Worm (Caenorhabditis elegans) whole organism, early embryonic: ENCODE measurements around the gene hrpa-2.

Source experiments
- B0310.2 ChIP-seq: sonication (generic microtip); optimal IDR thresholded peaks from 2 replicates; lab custom pipeline; 2016; ENCODE audit warnings: mild to moderate bottlenecking, missing genetic modification characterization, missing compliant biosample characterization
- F13C5.2 ChIP-seq: sonication (generic microtip); optimal IDR thresholded peaks from 2 replicates; lab custom pipeline; 2017; ENCODE audit warnings: mild to moderate bottlenecking, missing genetic modification characterization, inconsistent platforms, missing compliant biosample characterization
- aly-1 ChIP-seq: sonication (generic microtip); optimal IDR thresholded peaks from 2 replicates; lab custom pipeline; 2016; ENCODE audit warnings: missing genetic modification characterization, missing compliant biosample characterization
- ama-1 ChIP-seq: fragments of 150-350 bp; optimal IDR thresholded peaks from 2 replicates; lab custom pipeline; 2014
- ceh-13 ChIP-seq: fragments of 200-800 bp; sonication (Bioruptor generic); optimal IDR thresholded peaks from 2 replicates; lab custom pipeline; 2018; ENCODE audit warnings: mild to moderate bottlenecking, missing genetic modification characterization, missing compliant biosample characterization
- ceh-36 ChIP-seq: sonication (generic microtip); optimal IDR thresholded peaks from 2 replicates; lab custom pipeline; 2016; ENCODE audit warnings: missing genetic modification characterization, inconsistent platforms, missing compliant biosample characterization
- ets-7 ChIP-seq: sonication (generic microtip); optimal IDR thresholded peaks from 2 replicates; lab custom pipeline; 2016; ENCODE audit warnings: missing genotype, missing genetic modification characterization, missing compliant biosample characterization
- flt-1 ChIP-seq: fragments of 200-800 bp; sonication (Bioruptor generic); IDR thresholded peaks from 2 replicates; pipeline ENCODE4 v1.3.6; 2022; ENCODE audit warnings: missing genetic modification characterization, missing compliant biosample characterization
- hmbx-1 ChIP-seq: sonication (generic microtip); optimal IDR thresholded peaks from 2 replicates; lab custom pipeline; 2016; ENCODE audit warnings: mild to moderate bottlenecking, missing genetic modification characterization, missing compliant biosample characterization
- hmg-4 ChIP-seq: fragments of 200-800 bp; sonication (Bioruptor generic); optimal IDR thresholded peaks from 2 replicates; lab custom pipeline; 2018; ENCODE audit warnings: mild to moderate bottlenecking, missing genetic modification characterization, missing compliant biosample characterization
- hnd-1 ChIP-seq: sonication (generic microtip); optimal IDR thresholded peaks from 2 replicates; lab custom pipeline; 2016; ENCODE audit warnings: missing genetic modification characterization, missing compliant biosample characterization
- pes-1 ChIP-seq: fragments of 200-800 bp; sonication (Bioruptor generic); IDR thresholded peaks from 2 replicates; pipeline ENCODE4 v1.3.6; 2022; ENCODE audit warnings: missing genetic modification reagents, missing genetic modification characterization, missing compliant biosample characterization
- scrt-1 ChIP-seq: fragments of 200-800 bp; sonication (Bioruptor generic); IDR thresholded peaks from 2 replicates; pipeline ENCODE4 v1.3.6; 2022; ENCODE audit warnings: missing genetic modification characterization, missing compliant biosample characterization
- sea-1 ChIP-seq: fragments of 200-800 bp; sonication (Bioruptor generic); conservative IDR thresholded peaks from 2 replicates; pipeline ENCODE4 v1.3.6; 2022; ENCODE audit warnings: missing genetic modification characterization, missing compliant biosample characterization
- tbx-11 ChIP-seq: fragments of 200-800 bp; sonication (Bioruptor generic); IDR thresholded peaks from 2 replicates; pipeline ENCODE4 v1.3.6; 2022; ENCODE audit warnings: missing genetic modification characterization, missing compliant biosample characterization
- tbx-37 ChIP-seq: fragments of 200-800 bp; sonication (Bioruptor generic); conservative IDR thresholded peaks from 2 replicates; pipeline ENCODE4 v1.3.6; 2022; ENCODE audit warnings: missing genetic modification reagents, missing genetic modification characterization, missing compliant biosample characterization
- tra-4 ChIP-seq: sonication (generic microtip); optimal IDR thresholded peaks from 2 replicates; lab custom pipeline; 2017; ENCODE audit warnings: missing genetic modification characterization, missing compliant biosample characterization

The hrpa-2 gene

DNA sequence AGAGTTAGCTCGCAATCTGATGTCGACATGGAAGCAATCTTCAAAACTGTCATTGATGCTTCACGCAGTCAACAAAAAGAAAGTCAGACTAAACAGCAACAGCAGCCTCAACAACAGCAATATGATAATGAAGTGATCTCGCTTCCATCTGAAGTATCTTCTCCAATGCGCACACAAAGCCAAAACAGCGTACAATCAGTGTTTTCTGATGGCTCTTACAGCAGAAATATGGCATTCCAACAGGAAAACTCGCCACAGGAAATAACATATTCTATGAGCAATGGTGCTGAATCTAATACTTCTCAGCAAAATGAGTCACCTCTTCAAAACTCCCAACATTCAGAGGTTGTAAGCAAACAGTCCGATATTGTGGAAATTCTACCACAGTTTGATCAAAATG, 13.2 kb upstream of the hrpa-2 start:
- TF ChIP-seq aly-1 (tag; lab: Kevin White, UChicago) = no peak
- TF ChIP-seq scrt-1 (GFP tag; lab: Robert Waterston, UW) = no peak
- no peak for TF ChIP-seq hmg-4 (GFP tag; lab: Kevin White, UChicago)
- TF ChIP-seq tbx-11 (GFP tag; lab: Robert Waterston, UW) = no peak
- TF ChIP-seq F13C5.2 (tag; lab: Kevin White, UChicago) = no peak
- no peak for TF ChIP-seq ama-1 (lab: Kevin White, UChicago)

DNA sequence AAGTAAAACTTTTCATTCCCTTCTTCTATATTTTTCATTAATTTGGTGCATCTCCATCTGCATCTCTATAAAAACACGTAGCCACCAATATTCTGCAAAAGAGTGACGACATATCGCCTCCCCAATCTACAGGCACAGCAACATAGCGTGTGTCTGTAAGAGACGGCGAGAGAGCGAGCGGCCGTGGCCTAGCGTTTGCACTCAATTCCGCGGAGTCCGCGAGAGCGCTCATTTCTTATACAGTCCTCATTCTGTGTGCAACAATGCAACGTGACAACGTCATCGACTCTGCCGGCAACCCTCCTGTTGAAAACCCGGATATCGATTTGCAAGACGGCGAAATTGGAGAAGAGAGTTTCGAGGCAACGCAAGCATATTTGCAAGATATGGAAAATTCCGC, 10.6 kb upstream of the hrpa-2 start, which contains the start of gene H28G03.2:
TSS of gene H28G03.2 (plus strand) at position 200 of the 400 bp plus-strand sequence.
- peak; percentile 64 for TF ChIP-seq aly-1 (tag; lab: Kevin White, UChicago)
- peak; percentile 28 for TF ChIP-seq ets-7 (tag; lab: Kevin White, UChicago)
- TF ChIP-seq tra-4 (tag; lab: Kevin White, UChicago) = no peak
- TF ChIP-seq tbx-37 = no peak
- TF ChIP-seq F13C5.2 (tag; lab: Kevin White, UChicago) = no peak
- TF ChIP-seq hmbx-1 (tag; lab: Kevin White, UChicago) = no peak
- no peak for TF ChIP-seq B0310.2 (tag; lab: Kevin White, UChicago)
- no peak for TF ChIP-seq hnd-1
- peak; percentile 71 for TF ChIP-seq hmg-4 (GFP tag; lab: Kevin White, UChicago)

DNA sequence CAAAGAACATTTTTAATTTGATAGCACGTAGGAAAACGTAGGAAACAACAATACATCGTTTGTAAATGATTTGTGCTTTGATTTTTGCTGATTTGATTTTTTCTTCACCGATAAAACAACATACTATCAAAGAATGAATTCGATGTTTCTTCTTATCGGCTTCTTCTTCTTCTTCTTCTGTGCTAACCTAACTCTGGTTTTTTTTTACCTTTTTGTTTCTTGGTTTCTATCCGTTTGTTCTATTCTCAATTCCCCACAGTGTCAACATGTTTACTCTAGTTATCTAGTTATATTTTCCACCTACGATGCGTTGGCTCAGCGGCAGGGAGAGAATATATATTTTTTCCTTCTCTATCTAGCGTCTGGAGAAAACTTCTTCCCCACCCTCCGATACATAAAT, 8.3 kb upstream of the hrpa-2 start:
- TF ChIP-seq ceh-13 (no peak), hnd-1 (no peak), hmg-4 (GFP tag; lab: Kevin White, UChicago) (no peak), pes-1 (no peak), aly-1 (tag; lab: Kevin White, UChicago) (no peak), F13C5.2 (tag; lab: Kevin White, UChicago) (no peak), B0310.2 (tag; lab: Kevin White, UChicago) (no peak), hmbx-1 (tag; lab: Kevin White, UChicago) (no peak), tbx-37 (no peak), scrt-1 (GFP tag; lab: Robert Waterston, UW) (no peak), ceh-36 (tag; lab: Kevin White, UChicago) (no peak), tra-4 (tag; lab: Kevin White, UChicago) (no peak), flt-1 (GFP tag; lab: Robert Waterston, UW) (no peak), ama-1 (lab: Kevin White, UChicago) (no peak), tbx-11 (GFP tag; lab: Robert Waterston, UW) (no peak), sea-1 (GFP tag; lab: Robert Waterston, UW) (no peak), ets-7 (tag; lab: Kevin White, UChicago) (no peak)

- TF ChIP-seq flt-1 (GFP tag; lab: Robert Waterston, UW) (no peak), scrt-1 (GFP tag; lab: Robert Waterston, UW) (no peak), B0310.2 (tag; lab: Kevin White, UChicago) (no peak), tra-4 (tag; lab: Kevin White, UChicago) (no peak), hmbx-1 (tag; lab: Kevin White, UChicago) (no peak), ceh-13 (no peak)
These were observed 7.8 kb upstream of the hrpa-2 start for ce11 chrX:5208326-5208725.

DNA sequence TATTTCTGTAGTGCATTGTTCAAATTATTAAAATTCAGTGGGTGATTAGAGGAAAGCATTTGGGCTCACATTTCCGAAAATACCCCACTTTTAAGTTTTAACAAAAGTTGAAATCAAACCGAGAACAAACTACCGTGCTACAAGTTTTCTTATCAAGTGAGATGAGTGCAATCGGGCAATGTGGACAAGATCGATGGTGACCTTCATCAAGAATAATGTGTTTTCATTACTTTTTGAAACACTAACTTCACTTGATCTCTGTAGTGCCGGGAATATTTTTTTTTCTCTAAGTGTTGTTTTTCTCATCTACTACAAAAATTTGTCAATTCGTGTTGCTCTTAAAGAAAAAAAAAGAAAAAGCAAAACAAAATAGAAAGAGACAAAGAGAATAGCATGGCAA, 7.3 kb upstream of the hrpa-2 start:
- no peak for TF ChIP-seq ceh-13
- TF ChIP-seq scrt-1 (GFP tag; lab: Robert Waterston, UW) = no peak
- TF ChIP-seq F13C5.2 (tag; lab: Kevin White, UChicago) = no peak
- TF ChIP-seq tra-4 (tag; lab: Kevin White, UChicago) = no peak
- no peak for TF ChIP-seq tbx-11 (GFP tag; lab: Robert Waterston, UW)
- no peak for TF ChIP-seq ama-1 (lab: Kevin White, UChicago)
- no peak for TF ChIP-seq B0310.2 (tag; lab: Kevin White, UChicago)
- TF ChIP-seq tbx-37 = no peak
- TF ChIP-seq pes-1 = no peak

- TF ChIP-seq ceh-13 = no peak
- TF ChIP-seq ets-7 (tag; lab: Kevin White, UChicago) = no peak
- TF ChIP-seq hnd-1 = no peak
- TF ChIP-seq ceh-36 (tag; lab: Kevin White, UChicago) = no peak
- no peak for TF ChIP-seq sea-1 (GFP tag; lab: Robert Waterston, UW)
- no peak for TF ChIP-seq tbx-11 (GFP tag; lab: Robert Waterston, UW)
- no peak for TF ChIP-seq B0310.2 (tag; lab: Kevin White, UChicago)
- no peak for TF ChIP-seq scrt-1 (GFP tag; lab: Robert Waterston, UW)
- TF ChIP-seq flt-1 (GFP tag; lab: Robert Waterston, UW) = no peak
- no peak for TF ChIP-seq pes-1
- TF ChIP-seq ama-1 (lab: Kevin White, UChicago) = no peak
- no peak for TF ChIP-seq tra-4 (tag; lab: Kevin White, UChicago)
- no peak for TF ChIP-seq F13C5.2 (tag; lab: Kevin White, UChicago)
- no peak for TF ChIP-seq tbx-37
- TF ChIP-seq hmg-4 (GFP tag; lab: Kevin White, UChicago) = no peak
- no peak for TF ChIP-seq hmbx-1 (tag; lab: Kevin White, UChicago)
- TF ChIP-seq aly-1 (tag; lab: Kevin White, UChicago) = no peak
These were observed 6.7 kb upstream of the hrpa-2 start for ce11 chrX:5209429-5209828.

DNA sequence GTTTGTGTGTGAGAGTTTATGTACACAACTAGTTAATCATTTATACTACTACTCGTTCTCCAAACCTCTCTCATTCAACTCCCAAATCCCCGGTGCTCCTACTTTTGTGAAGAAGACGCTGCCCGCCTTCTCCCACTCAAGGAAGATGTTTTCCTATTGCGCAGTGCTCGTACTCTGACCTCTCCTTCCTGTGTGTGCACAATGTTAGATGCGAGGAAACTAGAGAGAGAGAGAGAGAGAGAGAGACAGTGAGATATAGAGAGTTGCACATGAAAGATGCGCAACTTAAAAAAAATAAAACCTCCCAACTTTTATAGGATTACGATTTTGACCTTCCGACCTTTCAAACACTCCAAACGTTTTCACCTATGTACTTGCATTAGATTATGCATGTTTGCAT, 5.6 kb upstream of the hrpa-2 start:
- TF ChIP-seq hmg-4 (GFP tag; lab: Kevin White, UChicago) (peak; percentile 33), ceh-36 (tag; lab: Kevin White, UChicago) (no peak), aly-1 (tag; lab: Kevin White, UChicago) (no peak), tbx-11 (GFP tag; lab: Robert Waterston, UW) (no peak), ceh-13 (no peak), pes-1 (no peak; the same call in 1 of the 2 replicates)
